Worm (Caenorhabditis elegans) whole organism, L2 larva: ENCODE results near the gene mam-4.

ENCODE experiments used
- blmp-1 ChIP-seq: sonication (generic microtip); optimal IDR thresholded peaks from 2 replicates; lab custom pipeline; 2017; ENCODE audit warnings: missing genetic modification characterization, mild to moderate bottlenecking, missing compliant biosample characterization, antibody characterized with exemption, moderate library complexity; ENCODE audit not compliant: insufficient read depth
- elt-1 ChIP-seq: fragments of 150-350 bp; optimal IDR thresholded peaks from 2 replicates; lab custom pipeline; 2014; ENCODE audit warnings: missing biosample characterization, missing genetic modification characterization
- lin-11 ChIP-seq: fragments of 150-350 bp; sonication (generic microtip); optimal IDR thresholded peaks from 2 replicates; lab custom pipeline; 2014; ENCODE audit warnings: missing biosample characterization, missing genetic modification characterization, inconsistent platforms, mixed read lengths
- lsy-2 ChIP-seq, 2 experiments: fragments of 150-350 bp in 1 of 2; sonication (generic microtip) in 1 of 2; optimal IDR thresholded peaks; 2 replicates each; lab custom pipeline; 2014 to 2017; ENCODE audit warnings: missing biosample characterization in 2 of 2, missing genetic modification characterization in 2 of 2
- nhr-10 ChIP-seq: sonication (generic microtip); optimal IDR thresholded peaks from 2 replicates; lab custom pipeline; 2017; ENCODE audit warnings: missing biosample characterization, missing genetic modification characterization
- nhr-12 ChIP-seq: fragments of 150-350 bp; optimal IDR thresholded peaks from 2 replicates; lab custom pipeline; 2014; ENCODE audit warnings: missing biosample characterization, missing genetic modification characterization
- nhr-25 ChIP-seq: fragments of 150-350 bp; sonication (generic microtip); optimal IDR thresholded peaks from 3 replicates; lab custom pipeline; 2014; ENCODE audit warnings: missing biosample characterization, missing genetic modification characterization
- sem-4 ChIP-seq: fragments of 150-350 bp; optimal IDR thresholded peaks from 2 replicates; lab custom pipeline; 2014; ENCODE audit warnings: missing biosample characterization, missing genetic modification reagents, missing genetic modification characterization
- snpc-4 ChIP-seq: fragments of 150-350 bp; optimal IDR thresholded peaks from 2 replicates; lab custom pipeline; 2014; ENCODE audit warnings: missing biosample characterization, missing genetic modification characterization
- ztf-11 ChIP-seq: sonication (generic microtip); optimal IDR thresholded peaks from 2 replicates; lab custom pipeline; 2017; ENCODE audit warnings: missing biosample characterization, missing genetic modification characterization
- ztf-4 ChIP-seq: fragments of 150-350 bp; optimal IDR thresholded peaks from 2 replicates; lab custom pipeline; 2014; ENCODE audit warnings: missing biosample characterization, missing genetic modification characterization

DNA sequence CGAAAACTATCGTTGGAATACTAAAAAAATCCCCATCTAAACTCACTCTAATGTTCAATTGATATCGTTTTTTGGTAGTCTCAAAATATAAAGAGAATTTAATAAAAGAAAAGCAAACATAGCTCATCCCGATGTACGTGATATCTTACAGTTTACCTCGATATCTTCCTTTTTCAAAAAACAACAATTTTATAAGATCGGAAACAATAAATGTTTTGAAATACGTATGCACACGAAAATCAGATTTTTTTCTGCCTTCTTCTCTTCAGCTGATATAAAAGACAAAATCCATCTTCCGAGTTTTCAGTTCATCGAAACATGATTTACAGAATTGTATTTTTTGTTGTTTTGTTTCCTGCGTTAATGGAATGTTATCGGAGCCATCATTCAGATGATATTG is 23.1 kb downstream of the mam-4 start, which contains the start of gene clec-222:
- TF ChIP-seq ztf-11 (tag; lab: Kevin White, UChicago) (no peak), snpc-4 (tag; lab: Kevin White, UChicago) (no peak), nhr-25 (no peak), lin-11 (no peak), nhr-10 (tag; lab: Kevin White, UChicago) (no peak), lsy-2 (tag; optimal IDR thresholded peaks at IDR 0.05; lab: Kevin White, UChicago) (no peak), blmp-1 (tag; lab: Kevin White, UChicago) (no peak), nhr-12 (tag; lab: Kevin White, UChicago) (no peak), sem-4 (tag; lab: Kevin White, UChicago) (no peak), elt-1 (tag; lab: Kevin White, UChicago) (no peak), ztf-4 (tag; lab: Kevin White, UChicago) (no peak)
